Worm (Caenorhabditis elegans) whole organism, midembryonic: ENCODE measurements around the gene srsx-5.

ENCODE experiments used
- cog-1 ChIP-seq: sonication (generic microtip); optimal IDR thresholded peaks from 2 replicates; lab custom pipeline; 2016; ENCODE audit warnings: missing genetic modification characterization, missing compliant biosample characterization
- flt-1 ChIP-seq: fragments of 200-800 bp; sonication (Bioruptor generic); IDR thresholded peaks from 2 replicates; pipeline ENCODE4 v1.3.6; 2022; ENCODE audit warnings: missing genetic modification characterization, missing compliant biosample characterization
- klf-2 ChIP-seq: fragments of 200-800 bp; sonication (Bioruptor generic); conservative IDR thresholded peaks from 2 replicates; pipeline ENCODE4 v1.3.6; 2022; ENCODE audit warnings: missing genetic modification reagents, missing genetic modification characterization, missing compliant biosample characterization
- med-1 ChIP-seq: sonication (generic microtip); optimal IDR thresholded peaks from 2 replicates; lab custom pipeline; 2017; ENCODE audit warnings: missing genetic modification characterization, mild to moderate bottlenecking, missing compliant biosample characterization, antibody characterized with exemption, missing genetic modification reagents; ENCODE audit not compliant: insufficient read depth
- ref-1 ChIP-seq: fragments of 200-800 bp; sonication (Bioruptor generic); conservative IDR thresholded peaks from 2 replicates; pipeline ENCODE4 v1.3.6; 2022; ENCODE audit warnings: missing genetic modification reagents, missing genetic modification characterization, missing compliant biosample characterization
- tab-1 ChIP-seq: fragments of 200-800 bp; sonication (Bioruptor generic); IDR thresholded peaks from 2 replicates; pipeline ENCODE4 v1.3.6; 2022; ENCODE audit warnings: missing genetic modification characterization, missing compliant biosample characterization
- ztf-29 ChIP-seq: fragments of 200-800 bp; sonication (Bioruptor generic); IDR thresholded peaks from 2 replicates; pipeline ENCODE4 v1.3.6; 2022; ENCODE audit warnings: missing genetic modification reagents, missing genetic modification characterization, missing compliant biosample characterization

DNA sequence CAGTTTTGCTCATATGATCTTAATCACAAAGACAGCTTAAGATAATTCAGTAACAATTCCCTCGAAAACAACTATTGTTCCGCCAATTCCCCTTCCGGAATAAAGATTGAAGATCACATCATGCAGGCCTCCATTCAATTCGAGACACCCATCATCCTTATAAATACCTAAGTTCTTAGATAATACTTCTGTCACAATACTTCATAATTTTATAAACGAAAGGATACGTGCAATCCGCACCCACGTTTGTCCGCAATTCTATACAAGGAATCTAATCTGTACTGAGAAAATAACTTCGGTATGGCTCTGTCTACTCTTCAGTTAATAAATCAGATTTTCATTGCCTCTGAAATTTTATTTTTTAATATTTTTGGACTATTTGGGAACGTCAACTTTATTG is at the start of gene srsx-5:
- TF ChIP-seq flt-1 (no peak), ref-1 (no peak), ztf-29 (GFP tag; lab: Robert Waterston, UW) (no peak), klf-2 (GFP tag; lab: Robert Waterston, UW) (no peak), tab-1 (GFP tag; lab: Robert Waterston, UW) (no peak), cog-1 (tag; lab: Kevin White, UChicago) (no peak), med-1 (GFP tag; lab: Kevin White, UChicago) (no peak)
